Worm (Caenorhabditis elegans) whole organism, dauer: Measurements from ENCODE around the gene gasr-8.

Experiments
- unc-62 ChIP-seq: sonication (generic microtip); optimal IDR thresholded peaks from 2 replicates; lab custom pipeline; 2017; ENCODE audit warnings: missing biosample characterization, missing genetic modification reagents, missing genetic modification characterization

Gene gasr-8

ce11 chrV:14689060-14689750 lies at the start of gene gasr-8:
Gene gasr-8, plus strand, starts transcription at chrV:14689110.
- no peak for TF ChIP-seq unc-62

- no peak for TF ChIP-seq unc-62
Observed at ce11 chrV:14640071-14640470, 48.8 kb upstream of the gasr-8 start, which contains the start of gene F43D2.7. Gene F43D2.7, minus strand, starts transcription at chrV:14640171.

- TF ChIP-seq unc-62, result no peak
Observed at ce11 chrV:14640769-14641168, 48.1 kb upstream of the gasr-8 start, which contains the start of gene C54G10.1. Gene C54G10.1, plus strand, starts transcription at chrV:14641101.

- no peak for TF ChIP-seq unc-62
Observed at ce11 chrV:14642016-14642415, 46.9 kb upstream of the gasr-8 start.

- TF ChIP-seq unc-62, result no peak
Observed at ce11 chrV:14645817-14646789, 42.8 kb upstream of the gasr-8 start, which contains the start of the genes rfc-1 and pmp-3. Gene rfc-1, minus strand, starts transcription at chrV:14645979. Gene pmp-3, plus strand, starts transcription at chrV:14646739.

- TF ChIP-seq unc-62, result no peak
Observed at ce11 chrV:14648825-14649224, 40.1 kb upstream of the gasr-8 start.

DNA sequence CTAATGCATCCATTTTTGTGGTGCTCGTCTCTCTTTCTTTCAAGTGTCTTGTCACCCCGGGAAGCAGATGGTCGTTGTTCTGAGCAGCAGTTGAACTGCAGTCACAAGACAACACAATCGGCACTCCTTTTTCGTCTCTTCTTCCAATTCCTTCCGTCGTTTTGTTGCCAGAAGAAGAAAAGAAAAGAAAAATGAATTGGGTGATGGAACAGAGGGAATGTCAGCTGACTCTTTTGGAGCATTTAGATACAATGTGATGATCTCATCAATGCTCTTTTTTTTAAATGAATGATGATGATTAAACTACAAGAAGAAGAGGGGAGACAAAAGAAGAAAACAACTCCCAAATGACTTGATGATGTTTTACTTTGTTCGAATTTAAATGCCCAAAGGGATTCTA lies 39.0 kb upstream of the gasr-8 start:
- no peak for TF ChIP-seq unc-62

DNA sequence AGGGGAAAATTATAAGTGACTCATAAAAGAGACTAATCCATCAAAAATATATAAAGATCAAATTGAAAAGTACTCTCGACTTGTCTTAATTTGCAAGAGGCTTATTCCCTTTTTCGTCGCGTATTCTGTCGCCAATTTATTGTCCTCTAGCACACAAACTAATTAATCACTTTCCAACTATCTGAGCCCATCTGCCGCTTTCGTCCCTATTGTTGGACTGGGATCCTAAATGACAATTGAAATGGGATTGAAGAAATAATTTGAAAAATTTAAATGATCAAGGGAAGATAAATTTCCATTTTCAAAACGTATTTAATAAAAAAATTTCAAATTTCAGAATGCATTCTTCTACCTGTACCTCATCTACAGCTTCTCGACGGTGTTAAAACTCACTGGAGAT lies 38.3 kb upstream of the gasr-8 start:
- TF ChIP-seq unc-62, result no peak

- no peak for TF ChIP-seq unc-62
Observed at ce11 chrV:14655689-14656088, 33.2 kb upstream of the gasr-8 start.

DNA sequence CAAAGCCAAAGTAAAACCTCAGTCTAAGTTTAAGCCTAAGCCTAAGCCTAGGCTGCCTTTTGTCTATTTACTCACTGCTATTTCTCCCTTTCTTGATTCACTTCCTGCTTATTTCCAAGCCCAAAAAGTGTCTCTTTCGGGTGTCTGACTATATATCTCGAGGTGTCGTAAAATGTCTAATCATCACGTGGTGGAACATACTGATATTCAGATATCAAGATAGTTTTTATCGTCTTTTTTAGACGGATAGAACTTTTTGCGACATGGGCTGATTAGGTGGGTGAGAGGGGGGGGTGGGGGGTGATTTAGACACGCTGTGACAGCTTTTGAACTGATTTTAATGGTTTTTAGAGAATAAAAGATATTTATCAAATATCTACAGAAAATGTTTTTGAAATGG lies 31.9 kb upstream of the gasr-8 start:
- no peak for TF ChIP-seq unc-62

ce11 chrV:14658131-14658530 lies 30.8 kb upstream of the gasr-8 start, which contains the start of gene slc-25A29:
Gene slc-25A29, minus strand, starts transcription at chrV:14658175.
- no peak for TF ChIP-seq unc-62

DNA sequence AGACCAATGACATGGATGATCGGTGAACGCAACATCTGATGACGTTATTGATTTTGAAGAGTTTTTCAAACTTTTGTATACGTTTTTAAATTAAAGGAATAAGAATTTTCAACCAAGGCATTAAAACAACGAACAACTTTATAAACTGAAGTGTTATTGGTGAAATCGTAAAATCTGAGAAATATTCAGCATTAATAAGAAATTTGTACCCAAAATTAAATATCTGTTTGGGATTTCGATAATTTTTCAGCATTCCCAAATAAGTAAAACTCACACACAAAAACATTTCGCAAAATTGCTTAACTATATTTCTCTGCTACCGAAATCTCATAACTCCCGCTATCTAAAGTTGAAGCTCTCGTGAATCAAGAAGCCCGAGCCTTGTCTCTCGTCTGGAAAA lies 29.3 kb upstream of the gasr-8 start:
- no peak for TF ChIP-seq unc-62

ce11 chrV:14660608-14661355 lies 28.1 kb upstream of the gasr-8 start, which contains the start of gene srh-17:
Gene srh-17, plus strand, starts transcription at chrV:14661305.
- TF ChIP-seq unc-62, result no peak

- no peak for TF ChIP-seq unc-62
Observed at ce11 chrV:14663006-14663405, 25.9 kb upstream of the gasr-8 start, which contains the start of gene C47E8.9. Gene C47E8.9, plus strand, starts transcription at chrV:14663306.

DNA sequence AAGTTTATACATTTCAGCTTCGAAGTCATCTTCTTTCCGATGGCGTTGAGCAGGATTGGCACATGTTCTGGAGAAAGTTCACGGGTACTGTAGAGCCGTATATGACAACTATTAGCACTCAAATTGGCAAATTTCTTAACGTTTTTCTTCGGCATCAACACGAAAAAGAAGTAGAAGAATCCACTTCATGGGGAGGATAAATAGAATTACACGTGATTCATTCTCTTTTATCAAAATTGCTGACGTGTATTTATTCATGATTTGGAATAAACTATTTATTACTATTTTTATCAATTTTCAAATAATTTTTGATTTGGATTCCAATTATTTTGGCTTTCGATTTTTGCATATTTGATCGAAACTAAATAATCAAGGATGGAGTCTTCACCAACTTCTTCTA lies 23.2 kb upstream of the gasr-8 start, which contains the start of gene C47E8.1:
Gene C47E8.1 (plus strand): TSS at position 301 of the 400 bp plus-strand sequence.
- TF ChIP-seq unc-62, result no peak

ce11 chrV:14678298-14678697 lies 10.6 kb upstream of the gasr-8 start:
- TF ChIP-seq unc-62, result no peak
